Fruit fly (Drosophila melanogaster) whole organism, embryonic: ENCODE data around the gene Hpd.
A peak's percentile ranks its signal among the peaks of the same experiment; 100 is the strongest.

Experiments
- Bteb2 ChIP-seq: fragments of 200-800 bp; sonication (Bioruptor generic); optimal IDR thresholded peaks from 2 replicates; lab custom pipeline; 2016; ENCODE audit warnings: missing biosample characterization, missing genetic modification characterization
- CG11398 ChIP-seq: fragments of 200-800 bp; sonication (Bioruptor generic); optimal IDR thresholded peaks from 2 replicates; lab custom pipeline; 2016; ENCODE audit warnings: missing biosample characterization, missing genetic modification characterization
- CG13287 ChIP-seq: fragments of 200-800 bp; sonication (Bioruptor generic); IDR thresholded peaks from 2 replicates; pipeline ENCODE4 v1.3.6; 2022; ENCODE audit warnings: missing biosample characterization, missing genetic modification characterization; ENCODE audit not compliant: partially characterized antibody
- CG13296 ChIP-seq: fragments of 200-800 bp; sonication (Bioruptor generic); optimal IDR thresholded peaks from 3 replicates; lab custom pipeline; 2018; ENCODE audit warnings: missing biosample characterization, mild to moderate bottlenecking, missing genetic modification characterization
- CG13624 ChIP-seq: fragments of 200-800 bp; sonication (Bioruptor generic); optimal IDR thresholded peaks from 2 replicates; lab custom pipeline; 2016; ENCODE audit warnings: missing biosample characterization, missing genetic modification characterization
- CG1529 ChIP-seq: fragments of 200-800 bp; sonication (Bioruptor generic); optimal IDR thresholded peaks from 3 replicates; lab custom pipeline; 2018; ENCODE audit warnings: missing biosample characterization, missing genetic modification characterization
- CG1602 ChIP-seq: fragments of 200-800 bp; sonication (Bioruptor generic); optimal IDR thresholded peaks from 3 replicates; lab custom pipeline; 2016; ENCODE audit warnings: missing biosample characterization, missing genetic modification characterization
- CG1647 ChIP-seq: fragments of 200-800 bp; sonication (Bioruptor generic); optimal IDR thresholded peaks from 3 replicates; lab custom pipeline; 2016; ENCODE audit warnings: missing biosample characterization, missing genetic modification characterization
- CG17359 ChIP-seq: fragments of 200-800 bp; sonication (Bioruptor generic); optimal IDR thresholded peaks from 3 replicates; lab custom pipeline; 2018; ENCODE audit warnings: missing biosample characterization, mild to moderate bottlenecking, missing genetic modification characterization, moderate library complexity
- CG17568 ChIP-seq: fragments of 200-800 bp; sonication (Bioruptor generic); optimal IDR thresholded peaks from 2 replicates; lab custom pipeline; 2018; ENCODE audit warnings: missing biosample characterization, mild to moderate bottlenecking, missing genetic modification characterization, moderate library complexity
- CG17912 ChIP-seq: fragments of 200-800 bp; sonication (Bioruptor generic); optimal IDR thresholded peaks from 2 replicates; lab custom pipeline; 2018; ENCODE audit warnings: missing biosample characterization, mild to moderate bottlenecking, missing genetic modification characterization
- CG32532 ChIP-seq: fragments of 200-800 bp; sonication (Bioruptor generic); IDR thresholded peaks from 2 replicates; pipeline ENCODE4 v1.3.6; 2022; ENCODE audit warnings: missing biosample characterization, missing genetic modification characterization
- CG3407 ChIP-seq: fragments of 200-800 bp; sonication (Bioruptor generic); optimal IDR thresholded peaks from 2 replicates; lab custom pipeline; 2018; ENCODE audit warnings: missing biosample characterization, mild to moderate bottlenecking, missing genetic modification characterization
- CG43689 ChIP-seq: fragments of 200-800 bp; sonication (Bioruptor generic); IDR thresholded peaks from 2 replicates; pipeline ENCODE4 v1.3.6; 2022; ENCODE audit warnings: missing biosample characterization, missing genetic modification characterization
- CG4404 ChIP-seq: fragments of 200-800 bp; sonication (Bioruptor generic); IDR thresholded peaks from 2 replicates; pipeline ENCODE4 v1.3.6; 2022; ENCODE audit warnings: missing biosample characterization, missing genetic modification characterization
- CG5180 ChIP-seq: fragments of 200-800 bp; sonication (Bioruptor generic); optimal IDR thresholded peaks from 3 replicates; lab custom pipeline; 2017; ENCODE audit warnings: missing biosample characterization, missing genetic modification characterization, mild to moderate bottlenecking, moderate library complexity, missing genetic modification reagents
- CG6254 ChIP-seq: fragments of 200-800 bp; sonication (Bioruptor generic); optimal IDR thresholded peaks from 3 replicates; lab custom pipeline; 2017; ENCODE audit warnings: mild to moderate bottlenecking, missing biosample characterization, missing genetic modification reagents, missing genetic modification characterization
- CG6272 ChIP-seq: fragments of 200-800 bp; sonication (Bioruptor generic); IDR thresholded peaks from 2 replicates; pipeline ENCODE4 v1.3.6; 2022; ENCODE audit warnings: missing biosample characterization, missing genetic modification characterization
- CG6689 ChIP-seq: fragments of 200-800 bp; sonication (Bioruptor generic); IDR thresholded peaks from 2 replicates; pipeline ENCODE4 v1.3.6; 2022; ENCODE audit warnings: missing biosample characterization, missing genetic modification characterization
- CG7357 ChIP-seq: fragments of 200-800 bp; sonication (Bioruptor generic); IDR thresholded peaks from 3 replicates; pipeline ENCODE4 v1.3.6; 2022; ENCODE audit warnings: missing biosample characterization, missing genetic modification characterization
- CG7556 ChIP-seq: fragments of 200-800 bp; sonication (Bioruptor generic); optimal IDR thresholded peaks from 2 replicates; lab custom pipeline; 2017; ENCODE audit warnings: missing biosample characterization, mild to moderate bottlenecking, missing genetic modification characterization
- CG8089 ChIP-seq: fragments of 200-800 bp; sonication (Bioruptor generic); optimal IDR thresholded peaks from 3 replicates; lab custom pipeline; 2016; ENCODE audit warnings: missing biosample characterization, missing genetic modification characterization
- CG8944 ChIP-seq: fragments of 200-800 bp; sonication (Bioruptor generic); optimal IDR thresholded peaks from 3 replicates; lab custom pipeline; 2016; ENCODE audit warnings: missing biosample characterization, missing genetic modification characterization
- CG9797 ChIP-seq: fragments of 200-800 bp; sonication (Bioruptor generic); optimal IDR thresholded peaks from 3 replicates; lab custom pipeline; 2018; ENCODE audit warnings: missing biosample characterization, mild to moderate bottlenecking, missing genetic modification characterization
- CrebB ChIP-seq: fragments of 200-800 bp; sonication (Bioruptor generic); optimal IDR thresholded peaks from 3 replicates; lab custom pipeline; 2018; ENCODE audit warnings: missing biosample characterization, mild to moderate bottlenecking, missing genetic modification characterization
- Dad ChIP-seq: fragments of 200-800 bp; sonication (Bioruptor generic); optimal IDR thresholded peaks from 3 replicates; lab custom pipeline; 2016; ENCODE audit warnings: missing biosample characterization, missing genetic modification characterization
- E2f2 ChIP-seq: fragments of 200-800 bp; sonication (Bioruptor generic); IDR thresholded peaks from 2 replicates; pipeline ENCODE4 v1.3.6; 2022; ENCODE audit warnings: missing biosample characterization, missing genetic modification characterization
- Jarid2 ChIP-seq: fragments of 200-800 bp; sonication (Bioruptor generic); optimal IDR thresholded peaks from 3 replicates; lab custom pipeline; 2017; ENCODE audit warnings: mild to moderate bottlenecking, missing biosample characterization, missing genetic modification reagents, missing genetic modification characterization
- Lhr ChIP-seq: fragments of 200-800 bp; sonication (Bioruptor generic); optimal IDR thresholded peaks from 3 replicates; lab custom pipeline; 2017; ENCODE audit warnings: mild to moderate bottlenecking, missing biosample characterization, missing genetic modification reagents, missing genetic modification characterization
- Meics ChIP-seq: fragments of 200-800 bp; sonication (Bioruptor generic); optimal IDR thresholded peaks from 2 replicates; lab custom pipeline; 2017; ENCODE audit warnings: missing biosample characterization, mild to moderate bottlenecking, missing genetic modification characterization
- Sry-δ ChIP-seq: fragments of 200-800 bp; sonication (Bioruptor generic); optimal IDR thresholded peaks from 2 replicates; lab custom pipeline; 2016; ENCODE audit warnings: missing biosample characterization, missing genetic modification characterization
- ase ChIP-seq: fragments of 200-800 bp; sonication (Bioruptor generic); IDR thresholded peaks from 3 replicates; pipeline ENCODE4 v1.3.6; 2022; ENCODE audit warnings: missing biosample characterization, missing genetic modification characterization
- bcd ChIP-seq: fragments of 200-800 bp; sonication (Bioruptor generic); optimal IDR thresholded peaks from 2 replicates; lab custom pipeline; 2017; ENCODE audit warnings: missing biosample characterization, mild to moderate bottlenecking, missing genetic modification characterization
- cg ChIP-seq: fragments of 200-800 bp; sonication (Bioruptor generic); optimal IDR thresholded peaks from 3 replicates; lab custom pipeline; 2019; ENCODE audit warnings: missing biosample characterization, mild to moderate bottlenecking, missing genetic modification characterization, moderate library complexity
- crc ChIP-seq: fragments of 200-800 bp; sonication (Bioruptor generic); optimal IDR thresholded peaks from 2 replicates; lab custom pipeline; 2016; ENCODE audit warnings: missing biosample characterization, missing genetic modification characterization
- dmrt11E ChIP-seq: fragments of 200-800 bp; sonication (Bioruptor generic); optimal IDR thresholded peaks from 3 replicates; lab custom pipeline; 2018; ENCODE audit warnings: missing biosample characterization, mild to moderate bottlenecking, missing genetic modification characterization, moderate library complexity
- ems ChIP-seq: fragments of 200-800 bp; sonication (Bioruptor generic); optimal IDR thresholded peaks from 3 replicates; lab custom pipeline; 2016; ENCODE audit warnings: missing biosample characterization, missing genetic modification characterization
- gcm2 ChIP-seq: fragments of 200-800 bp; sonication (Bioruptor generic); optimal IDR thresholded peaks from 2 replicates; lab custom pipeline; 2016; ENCODE audit warnings: missing biosample characterization, missing genetic modification characterization
- grn ChIP-seq: fragments of 200-800 bp; sonication (Bioruptor generic); optimal IDR thresholded peaks from 3 replicates; lab custom pipeline; 2017; ENCODE audit warnings: missing biosample characterization, missing genetic modification characterization
- kah ChIP-seq: fragments of 200-800 bp; sonication (Bioruptor generic); optimal IDR thresholded peaks from 2 replicates; lab custom pipeline; 2018; ENCODE audit warnings: missing biosample characterization, mild to moderate bottlenecking, missing genetic modification characterization
- lilli ChIP-seq: fragments of 200-800 bp; sonication (Bioruptor generic); optimal IDR thresholded peaks from 3 replicates; lab custom pipeline; 2016; ENCODE audit warnings: missing biosample characterization, missing genetic modification characterization
- maf-S ChIP-seq: fragments of 200-800 bp; sonication (Bioruptor generic); optimal IDR thresholded peaks from 2 replicates; lab custom pipeline; 2016; ENCODE audit warnings: missing biosample characterization, missing genetic modification characterization
- peb ChIP-seq: fragments of 200-800 bp; sonication (Bioruptor generic); IDR thresholded peaks from 2 replicates; pipeline ENCODE4 v1.3.6; 2022; ENCODE audit warnings: missing biosample characterization, missing genetic modification characterization
- pfk ChIP-seq: fragments of 200-800 bp; sonication (Bioruptor generic); optimal IDR thresholded peaks from 2 replicates; lab custom pipeline; 2018; ENCODE audit warnings: missing biosample characterization, mild to moderate bottlenecking, missing genetic modification characterization, moderate library complexity
- prd ChIP-seq, 3 experiments: fragments of >200 bp in 2 of 3; fragments of 200-800 bp in 1 of 3; sonication (Bioruptor generic) in 1 of 3; optimal IDR thresholded peaks in 2 of 3; IDR thresholded peaks in 1 of 3; 2 replicates in 2 of 3; 3 replicates in 1 of 3; pipeline versions ENCODE4 v1.3.6 to Lab custom; 2017 to 2022; ENCODE audit warnings: missing biosample characterization in 1 of 3, missing genetic modification characterization in 1 of 3
- rib ChIP-seq: fragments of 200-800 bp; sonication (Bioruptor generic); IDR thresholded peaks from 2 replicates; pipeline ENCODE4 v1.3.6; 2022; ENCODE audit warnings: missing biosample characterization, missing genetic modification characterization
- ssp ChIP-seq: fragments of 200-800 bp; sonication (Bioruptor generic); IDR thresholded peaks from 2 replicates; pipeline ENCODE4 v1.3.6; 2022; ENCODE audit warnings: missing biosample characterization, missing genetic modification characterization
- tio ChIP-seq: fragments of 200-800 bp; sonication (Bioruptor generic); optimal IDR thresholded peaks from 2 replicates; lab custom pipeline; 2017; ENCODE audit warnings: missing biosample characterization, missing genetic modification characterization, inconsistent platforms
- toy ChIP-seq: fragments of 200-800 bp; sonication (Bioruptor generic); IDR thresholded peaks from 2 replicates; pipeline ENCODE4 v1.3.6; 2022; ENCODE audit warnings: missing biosample characterization, missing genetic modification characterization

Hpd gene

DNA sequence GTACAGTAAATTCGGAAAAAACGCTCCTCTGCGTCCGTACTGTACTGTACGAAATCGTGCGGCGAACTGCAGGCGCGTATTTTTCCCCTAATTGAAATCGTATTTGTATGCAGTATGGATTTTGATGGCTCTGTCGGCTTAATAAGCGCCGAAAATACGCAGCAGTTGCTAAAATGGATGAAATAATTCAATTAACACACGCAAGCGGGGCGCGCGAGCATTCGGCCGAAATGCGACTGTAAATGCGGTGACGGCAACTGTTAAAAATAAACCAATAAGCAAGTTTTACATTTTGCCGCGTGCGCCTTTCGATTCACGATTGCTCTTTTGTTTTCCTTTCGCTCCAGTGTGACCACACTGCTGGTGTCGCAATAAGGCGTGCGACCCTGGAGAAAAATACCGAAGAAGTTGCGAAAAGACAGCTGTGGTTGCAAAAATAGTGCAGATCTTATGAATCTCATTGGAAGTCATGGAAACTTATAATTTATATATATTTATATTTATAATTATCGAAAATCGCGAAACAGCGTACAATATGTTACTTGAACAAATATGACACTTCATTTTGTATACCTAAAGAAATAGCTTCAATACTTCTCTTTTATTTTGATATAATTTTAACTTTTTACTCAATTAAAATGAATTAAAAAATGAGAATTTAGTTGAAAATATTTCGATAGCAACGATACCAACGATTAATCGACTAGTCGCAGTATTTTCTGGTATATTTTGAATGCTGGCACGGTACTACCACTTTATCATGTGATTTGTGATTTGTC lies 33.5 kb upstream of the Hpd start, which contains the start of the genes CG32428 and CG5969 (continued):
- TF ChIP-seq CG3407 (GFP tag; lab: Kevin White, UChicago) (no peak), CG6689 (no peak; the same call in 1 of the 2 replicates), CrebB (tag; lab: Kevin White, UChicago) (peak; percentile 13), dmrt11E (no peak), CG43689 (GFP tag; lab: Robert Waterston, UW) (no peak), E2f2 (GFP tag; lab: Robert Waterston, UW) (peak; percentile 69), bcd (peak; percentile 56), Bteb2 (no peak), peb (GFP tag; lab: Robert Waterston, UW) (no peak), gcm2 (GFP tag; lab: Kevin White, UChicago) (no peak), CG17912 (GFP tag; lab: Kevin White, UChicago) (no peak), grn (GFP tag; lab: Kevin White, UChicago) (no peak), cg (GFP tag; lab: Kevin White, UChicago) (no peak), lilli (GFP tag; lab: Kevin White, UChicago) (peak; percentile 34), maf-S (GFP tag; lab: Kevin White, UChicago) (no peak), CG1529 (GFP tag; lab: Kevin White, UChicago) (no peak), toy (GFP tag; lab: Robert Waterston, UW) (no peak), Sry-δ (GFP tag; lab: Kevin White, UChicago) (no peak), CG13624 (GFP tag; lab: Kevin White, UChicago) (peak; percentile 31), CG8089 (GFP tag; lab: Kevin White, UChicago) (no peak), Jarid2 (peak; percentile 55), kah (GFP tag; lab: Kevin White, UChicago) (no peak), Dad (GFP tag; lab: Kevin White, UChicago) (no peak), Meics (GFP tag; lab: Kevin White, UChicago) (peak; percentile 79), CG7357 (peak; percentile 52; the same call in 2 of the 3 replicates), CG1602 (GFP tag; lab: Kevin White, UChicago) (peak; percentile 28), CG17359 (tag; lab: Kevin White, UChicago) (peak; percentile 43), ems (GFP tag; lab: Kevin White, UChicago) (no peak), CG4404 (GFP tag; lab: Robert Waterston, UW) (peak; percentile 12; the same call in 1 of the 2 replicates), CG13296 (peak; percentile 44), CG5180 (GFP tag; lab: Kevin White, UChicago) (no peak), ssp (GFP tag; lab: Robert Waterston, UW) (no peak; the same call in 1 of the 2 replicates), CG13287 (GFP tag; lab: Robert Waterston, UW) (no peak; the same call in 1 of the 2 replicates), CG1647 (no peak), crc (GFP tag; lab: Kevin White, UChicago) (no peak), pfk (GFP tag; lab: Kevin White, UChicago) (no peak), CG6254 (peak; percentile 8), CG6272 (0 out of 2 replicates have a peak, but pooled peaks have one; percentile 24), CG11398 (GFP tag; lab: Kevin White, UChicago) (no peak), CG9797 (GFP tag; lab: Kevin White, UChicago) (peak; percentile 84), CG32532 (peak; percentile 84), tio (GFP tag; lab: Kevin White, UChicago) (no peak), CG8944 (GFP tag; lab: Kevin White, UChicago) (no peak), prd (optimal IDR thresholded peaks at IDR 0.05; lab: Kevin White, UChicago) (no peak), prd (GFP tag; IDR thresholded peaks at IDR 0.05; lab: Robert Waterston, UW) (peak; percentile 65), ase (GFP tag; lab: Robert Waterston, UW) (peak; percentile 50; the same call in 1 of the 3 replicates), rib (GFP tag; lab: Robert Waterston, UW) (peak; percentile 77), CG7556 (GFP tag; lab: Kevin White, UChicago) (peak; percentile 45), CG17568 (GFP tag; lab: Kevin White, UChicago) (no peak), Lhr (peak; percentile 21)
